Worm (Caenorhabditis elegans): ENCODE results near the gene T01C3.11.

The T01C3.11 gene

DNA sequence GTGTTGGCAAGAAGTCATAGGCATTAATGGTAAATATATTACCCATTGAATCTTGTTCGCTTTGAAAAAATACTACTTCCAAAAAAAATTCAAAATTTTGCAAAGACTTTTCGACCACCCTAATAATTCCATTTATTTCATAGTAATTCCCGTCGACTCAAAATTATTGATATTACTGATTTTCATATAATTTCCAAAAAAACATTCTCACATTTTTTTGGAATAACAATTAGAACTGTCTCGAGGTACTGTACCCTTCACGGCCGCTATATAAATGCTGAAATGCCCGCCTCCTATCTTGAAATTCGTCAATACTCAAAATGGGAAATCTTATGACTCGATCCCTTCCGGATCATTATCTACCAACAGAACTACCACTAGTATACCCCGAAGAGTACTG, 24.2 kb downstream of the T01C3.11 start, which contains the start of gene F14H8.4:
TSS of gene F14H8.4 (plus strand) at position 301 of the 400 bp plus-strand sequence.
- TF ChIP-seq elt-3 (tag; optimal IDR thresholded peaks at IDR 0.05) (no peak), lin-15B (tag; optimal IDR thresholded peaks at IDR 0.05) (no peak), zag-1 (tag; optimal IDR thresholded peaks at IDR 0.05) (no peak), nhr-77 (tag; optimal IDR thresholded peaks at IDR 0.05) (no peak), sea-2 (GFP tag; optimal IDR thresholded peaks at IDR 0.05) (no peak), pha-4 (tag; optimal IDR thresholded peaks at IDR 0.05) (no peak), nhr-67 (tag; optimal IDR thresholded peaks at IDR 0.05) (no peak), ceh-82 (tag; optimal IDR thresholded peaks at IDR 0.05) (no peak), unc-62 (GFP tag; optimal IDR thresholded peaks at IDR 0.05) (no peak), elt-2 (tag; optimal IDR thresholded peaks at IDR 0.05) (no peak), skn-1 (tag; optimal IDR thresholded peaks at IDR 0.05) (no peak), nhr-25 (tag; optimal IDR thresholded peaks at IDR 0.05) (no peak)

DNA sequence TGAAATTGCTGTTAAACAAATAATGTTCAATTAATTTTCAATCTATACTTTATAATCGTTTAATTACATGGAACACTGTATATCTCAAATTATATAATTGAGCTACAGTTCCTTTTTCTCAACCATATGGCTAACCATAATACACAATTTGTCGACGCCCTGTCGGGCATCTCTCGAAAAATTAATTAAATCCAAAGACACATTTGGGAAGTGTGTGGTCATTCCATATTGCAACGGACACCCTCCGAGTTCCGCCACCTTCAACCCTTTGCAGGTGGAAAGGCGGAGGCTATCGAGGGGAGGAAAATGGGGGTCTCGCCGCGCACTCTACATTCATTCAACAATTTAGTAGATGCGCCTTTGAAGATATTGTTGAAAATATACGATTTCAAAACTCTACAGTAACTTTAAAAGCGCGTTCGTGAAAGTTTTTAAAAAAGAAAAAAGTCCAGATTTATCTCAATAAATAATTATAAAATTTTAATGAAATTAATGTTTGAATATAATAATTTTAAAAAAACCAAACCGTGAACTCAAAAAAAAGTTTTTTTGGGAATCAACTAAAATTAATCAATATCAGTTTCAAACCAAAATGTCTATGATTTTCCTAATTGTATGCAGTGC, 29.7 kb downstream of the T01C3.11 start, which contains the start of gene F14H8.8:
TSS of gene F14H8.8 (plus strand) at position 574 of the 624 bp plus-strand sequence.
- TF ChIP-seq ztf-4 (tag; optimal IDR thresholded peaks at IDR 0.05), result no peak
- TF ChIP-seq mml-1 (tag; optimal IDR thresholded peaks at IDR 0.05), result no peak
- TF ChIP-seq lin-39 (tag; optimal IDR thresholded peaks at IDR 0.05), result no peak
- no peak for TF ChIP-seq unc-62 (GFP tag; optimal IDR thresholded peaks at IDR 0.05)
- TF ChIP-seq elt-3 (tag; optimal IDR thresholded peaks at IDR 0.05), result no peak
- TF ChIP-seq egl-27 (tag; optimal IDR thresholded peaks at IDR 0.05), result no peak
- no peak for TF ChIP-seq nhr-28 (tag; optimal IDR thresholded peaks at IDR 0.05)
- TF ChIP-seq daf-12 (tag; optimal IDR thresholded peaks at IDR 0.05), result no peak
- TF ChIP-seq nhr-67 (tag; optimal IDR thresholded peaks at IDR 0.05), result no peak
- no peak for TF ChIP-seq eor-1 (tag; optimal IDR thresholded peaks at IDR 0.05)
- no peak for TF ChIP-seq skn-1 (tag; optimal IDR thresholded peaks at IDR 0.05)
- peak; percentile 23 for TF ChIP-seq nhr-23 (tag; optimal IDR thresholded peaks at IDR 0.05)
- TF ChIP-seq tbx-2 (tag; optimal IDR thresholded peaks at IDR 0.05), result no peak
- TF ChIP-seq jun-1 (tag; optimal IDR thresholded peaks at IDR 0.05), result no peak
- no peak for TF ChIP-seq lsy-12 (tag; optimal IDR thresholded peaks at IDR 0.05)
- TF ChIP-seq nhr-77 (tag; optimal IDR thresholded peaks at IDR 0.05), result no peak
- no peak for TF ChIP-seq fkh-2 (tag; optimal IDR thresholded peaks at IDR 0.05)
- no peak for TF ChIP-seq zag-1 (tag; optimal IDR thresholded peaks at IDR 0.05)
- peak; percentile 6 for TF ChIP-seq lin-15B (tag; optimal IDR thresholded peaks at IDR 0.05)
- TF ChIP-seq nhr-237 (tag; optimal IDR thresholded peaks at IDR 0.05), result no peak
- TF ChIP-seq nhr-76 (tag; optimal IDR thresholded peaks at IDR 0.05), result no peak
- TF ChIP-seq hmg-11 (tag; optimal IDR thresholded peaks at IDR 0.05), result no peak
- no peak for TF ChIP-seq pha-4 (tag; optimal IDR thresholded peaks at IDR 0.05)
- TF ChIP-seq nhr-12 (tag; optimal IDR thresholded peaks at IDR 0.05), result no peak
- no peak for TF ChIP-seq elt-1 (tag; optimal IDR thresholded peaks at IDR 0.05)
- TF ChIP-seq nhr-25 (tag; optimal IDR thresholded peaks at IDR 0.05), result peak; percentile 62
- TF ChIP-seq ceh-9 (tag; optimal IDR thresholded peaks at IDR 0.05), result no peak
- TF ChIP-seq snpc-4 (tag; optimal IDR thresholded peaks at IDR 0.05), result peak; percentile 93
- TF ChIP-seq ZK546.5 (tag; optimal IDR thresholded peaks at IDR 0.05), result no peak
- no peak for TF ChIP-seq pqm-1 (tag; optimal IDR thresholded peaks at IDR 0.05)
- no peak for TF ChIP-seq nhr-11 (tag; optimal IDR thresholded peaks at IDR 0.05)
- no peak for TF ChIP-seq ceh-28 (tag; optimal IDR thresholded peaks at IDR 0.05)
- peak; percentile 3 for TF ChIP-seq nhr-43 (tag; optimal IDR thresholded peaks at IDR 0.05; ENCODE audit: poor library complexity, severe bottlenecking)
- TF ChIP-seq ceh-16 (tag; optimal IDR thresholded peaks at IDR 0.05), result no peak
- TF ChIP-seq nfya-1 (tag; optimal IDR thresholded peaks at IDR 0.05; ENCODE audit: insufficient read depth), result peak; percentile 32
- no peak for TF ChIP-seq elt-2 (tag; optimal IDR thresholded peaks at IDR 0.05)
- no peak for TF ChIP-seq unc-39 (tag; optimal IDR thresholded peaks at IDR 0.05)
- TF ChIP-seq fkh-10 (GFP tag; optimal IDR thresholded peaks at IDR 0.05), result no peak
- TF ChIP-seq ztf-11 (tag; optimal IDR thresholded peaks at IDR 0.05), result no peak
- TF ChIP-seq egl-5 (tag; optimal IDR thresholded peaks at IDR 0.05), result no peak
- TF ChIP-seq ceh-82 (tag; optimal IDR thresholded peaks at IDR 0.05), result no peak
- no peak for TF ChIP-seq mdl-1 (tag; optimal IDR thresholded peaks at IDR 0.05)

Data from whole organism, L3 larva.